Fruit fly (Drosophila melanogaster): ENCODE measurements around the gene CG7565.

dm6 chr3L:8093553-8093952, 2.0 kb upstream of the CG7565 start:
- TF ChIP-seq Gug (GFP tag; IDR thresholded peaks at IDR 0.05) (no peak), fd85E (GFP tag; optimal IDR thresholded peaks at IDR 0.05) (no peak), Blimp-1 (GFP tag; optimal IDR thresholded peaks at IDR 0.05) (no peak), Hr39 (GFP tag; optimal IDR thresholded peaks at IDR 0.05) (no peak), dsx (GFP tag; optimal IDR thresholded peaks at IDR 0.05; ENCODE audit: poor library complexity, severe bottlenecking) (no peak), CG3032 (tag; optimal IDR thresholded peaks at IDR 0.05) (no peak), salr (GFP tag; optimal IDR thresholded peaks at IDR 0.05) (no peak), Ets21C (GFP tag; optimal IDR thresholded peaks at IDR 0.05) (no peak), ss (GFP tag; optimal IDR thresholded peaks at IDR 0.05) (no peak), CG6854 (GFP tag; optimal IDR thresholded peaks at IDR 0.05) (no peak), OdsH (GFP tag; optimal IDR thresholded peaks at IDR 0.05) (no peak), CG6163 (GFP tag; IDR thresholded peaks at IDR 0.05) (no peak)
